Fruit fly (Drosophila melanogaster): ENCODE results near the gene fzo.

DNA sequence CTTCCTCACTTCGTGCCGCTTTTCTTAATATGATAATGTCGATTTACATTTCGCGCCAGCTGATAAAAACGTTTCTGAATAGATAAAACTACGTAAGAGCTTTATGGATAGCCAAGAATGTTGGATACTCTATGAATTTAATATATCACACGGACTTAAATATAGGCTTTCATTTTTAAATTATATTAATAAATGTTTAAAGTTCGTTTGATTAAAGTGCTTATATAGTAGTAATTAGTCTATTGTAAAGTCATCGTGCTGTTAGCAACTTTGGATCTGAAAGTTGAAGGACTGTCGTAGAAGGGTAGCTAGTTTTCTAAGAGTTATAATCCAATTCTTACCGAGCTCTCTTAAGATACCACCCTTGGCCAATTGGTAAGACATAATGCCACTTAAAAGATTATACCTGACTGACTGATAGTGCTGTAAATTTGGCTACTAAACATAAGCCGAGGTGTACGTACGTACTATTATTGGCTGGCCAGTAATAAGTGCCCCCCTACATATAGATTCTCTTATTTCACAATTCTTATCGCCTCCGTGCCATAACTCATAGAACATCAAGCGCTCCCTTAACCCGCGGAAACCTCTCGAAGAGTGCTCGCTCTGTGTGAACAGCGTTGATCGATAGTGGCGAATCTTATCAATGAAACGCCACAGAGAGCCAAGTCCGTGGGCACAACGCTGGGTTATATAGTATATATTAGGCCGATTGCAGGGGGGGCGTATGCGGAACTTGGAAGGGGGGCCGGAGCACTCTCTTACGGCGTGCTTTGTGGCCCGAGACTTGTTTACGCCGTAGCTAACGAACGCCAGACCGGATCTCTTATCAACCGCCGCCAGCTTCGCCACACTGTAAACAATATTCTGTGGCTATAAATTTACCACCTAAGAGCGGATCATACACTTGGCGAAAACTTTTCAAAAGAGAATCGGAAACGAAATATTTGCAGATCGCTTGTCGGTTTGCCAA lies 6.7 kb upstream of the fzo start:
- TF ChIP-seq EcR (GFP tag; optimal IDR thresholded peaks at IDR 0.05) (no peak), pan (optimal IDR thresholded peaks at IDR 0.05) (no peak), CG8478 (optimal IDR thresholded peaks at IDR 0.05) (no peak), Dll (optimal IDR thresholded peaks at IDR 0.05) (no peak)
